Worm (Caenorhabditis elegans) whole organism, late embryonic: ENCODE measurements around the gene srlf-13.

Source experiments
- C08G9.2 ChIP-seq: sonication (generic microtip); optimal IDR thresholded peaks from 2 replicates; lab custom pipeline; 2016; ENCODE audit warnings: mild to moderate bottlenecking, missing genetic modification characterization, moderate library complexity, missing compliant biosample characterization
- K02D7.2 ChIP-seq: sonication (generic microtip); optimal IDR thresholded peaks from 2 replicates; lab custom pipeline; 2017; ENCODE audit warnings: mild to moderate bottlenecking, missing genetic modification characterization, missing compliant biosample characterization
- K09A11.1 ChIP-seq: sonication (generic microtip); optimal IDR thresholded peaks from 2 replicates; lab custom pipeline; 2017; ENCODE audit warnings: antibody characterized with exemption, mild to moderate bottlenecking, missing genetic modification characterization, missing compliant biosample characterization; ENCODE audit not compliant: insufficient read depth
- Y22D7AL.16 ChIP-seq: sonication (generic microtip); optimal IDR thresholded peaks from 2 replicates; lab custom pipeline; 2016; ENCODE audit warnings: missing genetic modification characterization, missing compliant biosample characterization
- ahr-1 ChIP-seq: sonication (generic microtip); optimal IDR thresholded peaks from 2 replicates; lab custom pipeline; 2016; ENCODE audit warnings: missing genetic modification characterization, missing compliant biosample characterization
- ama-1 ChIP-seq: fragments of 150-350 bp; optimal IDR thresholded peaks from 2 replicates; lab custom pipeline; 2014
- ceh-14 ChIP-seq: sonication (generic microtip); optimal IDR thresholded peaks from 2 replicates; lab custom pipeline; 2016; ENCODE audit warnings: missing genotype, missing genetic modification characterization, missing compliant biosample characterization
- ceh-18 ChIP-seq: sonication (generic microtip); optimal IDR thresholded peaks from 2 replicates; lab custom pipeline; 2016; ENCODE audit warnings: missing genetic modification characterization, missing compliant biosample characterization
- ceh-2 ChIP-seq: sonication (generic microtip); optimal IDR thresholded peaks from 2 replicates; lab custom pipeline; 2016; ENCODE audit warnings: missing genotype, missing genetic modification characterization, missing compliant biosample characterization
- ceh-24 ChIP-seq: sonication (generic microtip); optimal IDR thresholded peaks from 2 replicates; lab custom pipeline; 2016; ENCODE audit warnings: mild to moderate bottlenecking, missing genetic modification characterization, missing compliant biosample characterization
- ceh-30 ChIP-seq: fragments of 150-350 bp; optimal IDR thresholded peaks from 2 replicates; lab custom pipeline; 2014; ENCODE audit warnings: missing biosample characterization, missing genetic modification characterization
- ceh-31 ChIP-seq: sonication (generic microtip); optimal IDR thresholded peaks from 2 replicates; lab custom pipeline; 2016; ENCODE audit warnings: missing genetic modification characterization, missing compliant biosample characterization
- ceh-34 ChIP-seq: sonication (generic microtip); optimal IDR thresholded peaks from 2 replicates; lab custom pipeline; 2016; ENCODE audit warnings: mild to moderate bottlenecking, missing genetic modification characterization, missing compliant biosample characterization
- ceh-45 ChIP-seq: fragments of 200-800 bp; sonication (Bioruptor generic); IDR thresholded peaks from 2 replicates; pipeline ENCODE4 v1.3.6; 2022; ENCODE audit warnings: missing genetic modification reagents, missing genetic modification characterization, missing compliant biosample characterization
- ceh-6 ChIP-seq: fragments of 200-800 bp; sonication (Bioruptor generic); optimal IDR thresholded peaks from 2 replicates; lab custom pipeline; 2018; ENCODE audit warnings: mild to moderate bottlenecking, missing genetic modification characterization, missing compliant biosample characterization
- ceh-9 ChIP-seq: sonication (generic microtip); optimal IDR thresholded peaks from 2 replicates; lab custom pipeline; 2016; ENCODE audit warnings: mild to moderate bottlenecking, missing genetic modification characterization, inconsistent platforms, missing compliant biosample characterization
- che-1 ChIP-seq: sonication (generic microtip); optimal IDR thresholded peaks from 2 replicates; lab custom pipeline; 2016; ENCODE audit warnings: mild to moderate bottlenecking, missing genetic modification characterization, missing compliant biosample characterization
- dmd-4 ChIP-seq: sonication (generic microtip); optimal IDR thresholded peaks from 2 replicates; lab custom pipeline; 2016; ENCODE audit warnings: borderline replicate concordance, missing genetic modification characterization, missing compliant biosample characterization
- dve-1 ChIP-seq: sonication (generic microtip); optimal IDR thresholded peaks from 2 replicates; lab custom pipeline; 2017; ENCODE audit warnings: antibody characterized with exemption, mild to moderate bottlenecking, missing genetic modification characterization, missing compliant biosample characterization
- elt-2 ChIP-seq: sonication (generic microtip); optimal IDR thresholded peaks from 2 replicates; lab custom pipeline; 2016; ENCODE audit warnings: missing genetic modification reagents, missing genetic modification characterization, missing compliant biosample characterization
- elt-4 ChIP-seq: sonication (generic microtip); optimal IDR thresholded peaks from 2 replicates; lab custom pipeline; 2016; ENCODE audit warnings: missing genetic modification characterization, missing compliant biosample characterization
- fax-1 ChIP-seq: sonication (generic microtip); optimal IDR thresholded peaks from 2 replicates; lab custom pipeline; 2016; ENCODE audit warnings: missing genotype, missing genetic modification characterization, missing compliant biosample characterization
- fkh-10 ChIP-seq: fragments of 150-350 bp; optimal IDR thresholded peaks from 2 replicates; lab custom pipeline; 2014; ENCODE audit warnings: missing biosample characterization, missing genetic modification reagents, missing genetic modification characterization
- fkh-6 ChIP-seq: sonication (generic microtip); optimal IDR thresholded peaks from 2 replicates; lab custom pipeline; 2016; ENCODE audit warnings: missing genetic modification characterization, missing compliant biosample characterization
- gmeb-2 ChIP-seq: sonication (generic microtip); optimal IDR thresholded peaks from 2 replicates; lab custom pipeline; 2016; ENCODE audit warnings: missing genetic modification characterization, inconsistent platforms, missing compliant biosample characterization
- hlh-13 ChIP-seq: fragments of 200-800 bp; sonication (Bioruptor generic); optimal IDR thresholded peaks from 2 replicates; lab custom pipeline; 2018; ENCODE audit warnings: mild to moderate bottlenecking, missing genetic modification characterization, missing compliant biosample characterization
- hlh-15 ChIP-seq: sonication (generic microtip); optimal IDR thresholded peaks from 2 replicates; lab custom pipeline; 2016; ENCODE audit warnings: missing genetic modification characterization, missing compliant biosample characterization
- hlh-8 ChIP-seq: sonication (generic microtip); optimal IDR thresholded peaks from 2 replicates; lab custom pipeline; 2016; ENCODE audit warnings: missing genotype, missing genetic modification characterization, missing compliant biosample characterization
- nfya-1 ChIP-seq: sonication (generic microtip); optimal IDR thresholded peaks from 2 replicates; lab custom pipeline; 2017; ENCODE audit warnings: missing genetic modification characterization, mild to moderate bottlenecking, missing compliant biosample characterization, antibody characterized with exemption, moderate library complexity
- nhr-11 ChIP-seq: fragments of 150-350 bp; optimal IDR thresholded peaks from 2 replicates; lab custom pipeline; 2014; ENCODE audit warnings: missing biosample characterization, missing genetic modification characterization
- nhr-232 ChIP-seq: sonication (generic microtip); optimal IDR thresholded peaks from 2 replicates; lab custom pipeline; 2016; ENCODE audit warnings: missing genetic modification characterization, missing compliant biosample characterization
- npax-4 ChIP-seq: sonication (generic microtip); optimal IDR thresholded peaks from 2 replicates; lab custom pipeline; 2016; ENCODE audit warnings: missing genetic modification characterization, missing compliant biosample characterization
- odd-2 ChIP-seq: sonication (generic microtip); optimal IDR thresholded peaks from 2 replicates; lab custom pipeline; 2017; ENCODE audit warnings: antibody characterized with exemption, mild to moderate bottlenecking, missing genetic modification characterization, missing compliant biosample characterization
- pag-3 ChIP-seq: sonication (generic microtip); optimal IDR thresholded peaks from 2 replicates; lab custom pipeline; 2016; ENCODE audit warnings: missing compliant biosample characterization, missing genetic modification characterization, borderline replicate concordance
- pat-9 ChIP-seq: fragments of 200-800 bp; sonication (Bioruptor generic); optimal IDR thresholded peaks from 2 replicates; lab custom pipeline; 2018; ENCODE audit warnings: mild to moderate bottlenecking, missing genetic modification characterization, moderate library complexity, missing compliant biosample characterization
- ref-2 ChIP-seq: sonication (generic microtip); optimal IDR thresholded peaks from 2 replicates; lab custom pipeline; 2016; ENCODE audit warnings: missing genetic modification characterization, missing compliant biosample characterization
- rnt-1 ChIP-seq: sonication (generic microtip); optimal IDR thresholded peaks from 2 replicates; lab custom pipeline; 2016; ENCODE audit warnings: missing genetic modification characterization, missing compliant biosample characterization
- sox-2 ChIP-seq: fragments of 200-800 bp; sonication (Bioruptor generic); IDR thresholded peaks from 2 replicates; pipeline ENCODE4 v1.3.6; 2022; ENCODE audit warnings: missing genetic modification reagents, missing genetic modification characterization, missing compliant biosample characterization
- sox-4 ChIP-seq: sonication (generic microtip); optimal IDR thresholded peaks from 2 replicates; lab custom pipeline; 2017; ENCODE audit warnings: mild to moderate bottlenecking, missing genetic modification characterization, inconsistent platforms, missing compliant biosample characterization
- syd-9 ChIP-seq: sonication (generic microtip); optimal IDR thresholded peaks from 2 replicates; lab custom pipeline; 2016; ENCODE audit warnings: mild to moderate bottlenecking, missing genetic modification characterization, moderate library complexity, missing compliant biosample characterization
- tbx-2 ChIP-seq: sonication (generic microtip); optimal IDR thresholded peaks from 2 replicates; lab custom pipeline; 2016; ENCODE audit warnings: missing genetic modification characterization, missing compliant biosample characterization
- tbx-7 ChIP-seq: sonication (generic microtip); optimal IDR thresholded peaks from 2 replicates; lab custom pipeline; 2016; ENCODE audit warnings: missing genotype, missing genetic modification characterization, missing compliant biosample characterization
- unc-3 ChIP-seq, 2 experiments: fragments of 200-800 bp in 1 of 2; sonication (Bioruptor generic) in 1 of 2; sonication (generic microtip) in 1 of 2; conservative IDR thresholded peaks in 1 of 2; optimal IDR thresholded peaks in 1 of 2; 2 replicates each; pipeline versions ENCODE4 v1.3.6 to Lab custom; 2016 to 2022; ENCODE audit warnings: missing compliant biosample characterization in 2 of 2, missing genetic modification characterization in 2 of 2, missing genetic modification reagents in 1 of 2
- unc-42 ChIP-seq: sonication (generic microtip); optimal IDR thresholded peaks from 2 replicates; lab custom pipeline; 2016; ENCODE audit warnings: missing genotype, missing genetic modification characterization, missing compliant biosample characterization
- unc-55 ChIP-seq: sonication (generic microtip); optimal IDR thresholded peaks from 2 replicates; lab custom pipeline; 2017; ENCODE audit warnings: missing biosample characterization, missing genetic modification reagents, missing genetic modification characterization
- unc-86 ChIP-seq: sonication (generic microtip); optimal IDR thresholded peaks from 2 replicates; lab custom pipeline; 2016; ENCODE audit warnings: missing genetic modification characterization, missing compliant biosample characterization
- zip-5 ChIP-seq: sonication (generic microtip); optimal IDR thresholded peaks from 2 replicates; lab custom pipeline; 2016; ENCODE audit warnings: missing genetic modification characterization, missing compliant biosample characterization
- ztf-16 ChIP-seq: sonication (generic microtip); optimal IDR thresholded peaks from 2 replicates; lab custom pipeline; 2017; ENCODE audit warnings: missing genetic modification characterization, missing compliant biosample characterization

The srlf-13 gene

ce11 chrIV:10933777-10934546 lies 37.5 kb upstream of the srlf-13 start:
- TF ChIP-seq ama-1 (lab: Kevin White, UChicago) (no peak), gmeb-2 (tag; lab: Kevin White, UChicago) (no peak), che-1 (tag; lab: Kevin White, UChicago) (no peak), ceh-14 (tag; lab: Kevin White, UChicago) (no peak), ztf-16 (tag; lab: Kevin White, UChicago) (no peak), odd-2 (no peak), ahr-1 (tag; lab: Kevin White, UChicago) (no peak), syd-9 (tag; lab: Kevin White, UChicago) (no peak), pat-9 (tag; lab: Kevin White, UChicago) (no peak), dve-1 (tag; lab: Kevin White, UChicago) (no peak), tbx-7 (no peak), fax-1 (no peak), ceh-34 (tag; lab: Kevin White, UChicago) (no peak), hlh-8 (tag; lab: Kevin White, UChicago) (no peak), elt-2 (tag; lab: Kevin White, UChicago) (no peak), ref-2 (no peak)

DNA sequence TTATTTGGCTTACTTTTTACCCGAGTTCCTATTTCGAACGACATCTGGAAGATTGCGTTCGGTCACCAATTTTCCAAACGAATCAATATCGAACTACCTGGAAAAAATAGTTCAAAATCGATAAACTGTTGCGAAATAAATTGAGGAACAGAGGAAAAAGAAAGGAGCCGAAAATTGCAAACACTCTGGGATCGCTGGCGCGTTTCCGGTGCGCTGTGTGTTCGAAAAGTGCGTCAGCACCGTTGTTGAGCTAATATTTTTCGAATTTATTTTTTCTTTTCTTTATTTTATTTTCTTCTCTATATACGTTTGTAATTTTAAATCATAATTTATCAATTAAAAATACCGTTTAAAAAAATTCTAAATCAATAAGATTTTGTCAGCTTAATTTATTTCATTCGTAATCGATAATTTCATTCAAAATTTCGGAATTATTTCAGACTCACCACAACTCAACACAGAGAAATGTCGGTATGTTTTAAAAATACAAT lies 36.7 kb upstream of the srlf-13 start, which contains the start of the genes dnc-1 and lsm-7:
Gene dnc-1, minus strand, starts transcription at position 142 of the 491 bp plus-strand sequence.
Gene lsm-7, plus strand, starts transcription at position 441 of the 491 bp plus-strand sequence.
- no peak for TF ChIP-seq npax-4 (tag; lab: Kevin White, UChicago)
- no peak for TF ChIP-seq zip-5 (tag; lab: Kevin White, UChicago)
- no peak for TF ChIP-seq ceh-34 (tag; lab: Kevin White, UChicago)
- no peak for TF ChIP-seq hlh-8 (tag; lab: Kevin White, UChicago)
- TF ChIP-seq ceh-30 (tag; lab: Kevin White, UChicago) = no peak
- peak; percentile 35 for TF ChIP-seq tbx-2 (tag; lab: Kevin White, UChicago)
- TF ChIP-seq dve-1 (tag; lab: Kevin White, UChicago) = no peak
- no peak for TF ChIP-seq ztf-16 (tag; lab: Kevin White, UChicago)
- no peak for TF ChIP-seq ceh-14 (tag; lab: Kevin White, UChicago)
- TF ChIP-seq ceh-45 = no peak
- TF ChIP-seq C08G9.2 (tag; lab: Kevin White, UChicago) = no peak
- no peak for TF ChIP-seq elt-4 (tag; lab: Kevin White, UChicago)
- TF ChIP-seq K02D7.2 (tag; lab: Kevin White, UChicago) = no peak
- TF ChIP-seq unc-42 (tag; lab: Kevin White, UChicago) = peak; percentile 8
- no peak for TF ChIP-seq Y22D7AL.16
- no peak for TF ChIP-seq ceh-24 (tag; lab: Kevin White, UChicago)
- no peak for TF ChIP-seq hlh-13 (GFP tag; lab: Kevin White, UChicago)
- no peak for TF ChIP-seq fkh-6 (tag; lab: Kevin White, UChicago)
- TF ChIP-seq K09A11.1 (tag; lab: Kevin White, UChicago) = peak; percentile 16
- no peak for TF ChIP-seq fkh-10 (GFP tag; lab: Kevin White, UChicago)
- TF ChIP-seq nhr-11 (tag; lab: Kevin White, UChicago) = no peak
- TF ChIP-seq ceh-18 = no peak
- TF ChIP-seq sox-4 = no peak
- no peak for TF ChIP-seq ceh-9 (tag; lab: Kevin White, UChicago)
- no peak for TF ChIP-seq ref-2
- no peak for TF ChIP-seq rnt-1
- TF ChIP-seq nhr-232 (tag; lab: Kevin White, UChicago) = no peak
- no peak for TF ChIP-seq dmd-4 (tag; lab: Kevin White, UChicago)
- TF ChIP-seq tbx-7 = no peak
- peak; percentile 32 for TF ChIP-seq nfya-1 (tag; lab: Kevin White, UChicago)
- TF ChIP-seq hlh-15 (tag; lab: Kevin White, UChicago) = no peak
- no peak for TF ChIP-seq ceh-6 (GFP tag; lab: Kevin White, UChicago)
- TF ChIP-seq sox-2 = no peak
- peak; percentile 20 for TF ChIP-seq ceh-31 (tag; lab: Kevin White, UChicago)
- TF ChIP-seq ceh-2 = no peak
- TF ChIP-seq pag-3 (tag; lab: Kevin White, UChicago) = no peak
- no peak for TF ChIP-seq unc-86 (tag; lab: Kevin White, UChicago)
- no peak for TF ChIP-seq gmeb-2 (tag; lab: Kevin White, UChicago)
- TF ChIP-seq unc-3 (GFP tag; conservative IDR thresholded peaks at IDR 0.05; lab: Robert Waterston, UW) = no peak
- no peak for TF ChIP-seq unc-3 (tag; optimal IDR thresholded peaks at IDR 0.05; lab: Kevin White, UChicago)
- no peak for TF ChIP-seq ahr-1 (tag; lab: Kevin White, UChicago)
- no peak for TF ChIP-seq unc-55 (GFP tag; lab: Kevin White, UChicago)
